Worm (Caenorhabditis elegans) whole organism, late embryonic: ENCODE results near the gene scl-21.

ENCODE experiments used
- T23F11.4 ChIP-seq: fragments of 200-800 bp; sonication (Bioruptor generic); optimal IDR thresholded peaks from 2 replicates; lab custom pipeline; 2018; ENCODE audit warnings: mild to moderate bottlenecking, missing genetic modification characterization, missing compliant biosample characterization
- Y22D7AL.16 ChIP-seq: sonication (generic microtip); optimal IDR thresholded peaks from 2 replicates; lab custom pipeline; 2016; ENCODE audit warnings: missing genetic modification characterization, missing compliant biosample characterization
- ceh-31 ChIP-seq: sonication (generic microtip); optimal IDR thresholded peaks from 2 replicates; lab custom pipeline; 2016; ENCODE audit warnings: missing genetic modification characterization, missing compliant biosample characterization
- hlh-15 ChIP-seq: sonication (generic microtip); optimal IDR thresholded peaks from 2 replicates; lab custom pipeline; 2016; ENCODE audit warnings: missing genetic modification characterization, missing compliant biosample characterization
- madf-2 ChIP-seq: sonication (generic microtip); optimal IDR thresholded peaks from 2 replicates; lab custom pipeline; 2017; ENCODE audit warnings: missing genetic modification characterization, missing compliant biosample characterization
- nhr-11 ChIP-seq: fragments of 150-350 bp; optimal IDR thresholded peaks from 2 replicates; lab custom pipeline; 2014; ENCODE audit warnings: missing biosample characterization, missing genetic modification characterization
- npax-4 ChIP-seq: sonication (generic microtip); optimal IDR thresholded peaks from 2 replicates; lab custom pipeline; 2016; ENCODE audit warnings: missing genetic modification characterization, missing compliant biosample characterization
- pag-3 ChIP-seq: sonication (generic microtip); optimal IDR thresholded peaks from 2 replicates; lab custom pipeline; 2016; ENCODE audit warnings: missing compliant biosample characterization, missing genetic modification characterization, borderline replicate concordance
- pat-9 ChIP-seq: fragments of 200-800 bp; sonication (Bioruptor generic); optimal IDR thresholded peaks from 2 replicates; lab custom pipeline; 2018; ENCODE audit warnings: mild to moderate bottlenecking, missing genetic modification characterization, moderate library complexity, missing compliant biosample characterization
- pha-4 ChIP-seq: fragments of 150-350 bp; optimal IDR thresholded peaks from 2 replicates; lab custom pipeline; 2018; ENCODE audit warnings: missing biosample characterization, missing genetic modification reagents, missing genetic modification characterization
- ref-2 ChIP-seq: sonication (generic microtip); optimal IDR thresholded peaks from 2 replicates; lab custom pipeline; 2016; ENCODE audit warnings: missing genetic modification characterization, missing compliant biosample characterization
- syd-9 ChIP-seq: sonication (generic microtip); optimal IDR thresholded peaks from 2 replicates; lab custom pipeline; 2016; ENCODE audit warnings: mild to moderate bottlenecking, missing genetic modification characterization, moderate library complexity, missing compliant biosample characterization
- tbx-2 ChIP-seq: sonication (generic microtip); optimal IDR thresholded peaks from 2 replicates; lab custom pipeline; 2016; ENCODE audit warnings: missing genetic modification characterization, missing compliant biosample characterization

DNA sequence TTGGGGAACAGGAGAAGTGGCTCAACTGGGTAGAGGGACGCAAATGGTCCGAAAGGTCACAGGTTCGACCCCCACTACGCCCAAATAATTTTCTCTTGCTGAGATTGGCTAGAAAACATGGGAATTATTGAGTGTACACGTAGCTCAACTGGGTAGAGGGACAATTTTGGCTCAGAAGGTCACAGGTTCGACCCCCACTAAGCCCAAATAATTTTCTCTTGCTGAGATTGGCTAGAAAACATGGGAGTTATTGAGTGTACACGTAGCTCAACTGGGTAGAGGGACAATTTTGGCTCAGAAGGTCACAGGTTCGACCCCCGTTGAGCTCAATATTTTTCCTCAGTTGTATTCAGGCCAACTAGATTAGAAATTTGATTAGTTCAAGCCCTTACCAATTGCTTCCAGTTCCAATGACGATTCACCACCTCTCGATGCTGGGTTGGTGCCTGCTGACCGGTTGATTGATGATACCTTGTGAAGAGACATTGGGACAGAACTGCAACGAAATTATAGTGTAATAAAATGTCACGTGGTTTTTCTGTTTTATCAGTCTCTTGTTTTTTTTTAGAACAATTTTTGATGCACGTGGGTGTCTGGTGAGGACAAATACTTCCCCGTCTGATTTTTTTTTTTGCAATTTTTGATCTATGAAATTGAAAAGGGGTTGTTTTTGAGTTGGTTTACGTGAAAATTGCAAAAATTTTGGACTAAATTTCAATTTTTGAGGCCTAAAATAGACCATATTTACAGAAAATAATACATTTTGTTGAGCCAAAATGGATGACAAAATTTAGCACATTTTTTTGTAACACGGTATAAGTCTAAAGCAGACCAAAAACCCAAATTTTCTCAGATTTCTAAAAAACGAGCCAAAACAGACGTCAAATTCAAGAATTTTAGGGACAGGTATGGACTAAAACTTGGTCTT, 26.1 kb upstream of the scl-21 start:
- TF ChIP-seq tbx-2 (tag; lab: Kevin White, UChicago) (no peak), pag-3 (tag; lab: Kevin White, UChicago) (no peak), npax-4 (tag; lab: Kevin White, UChicago) (no peak), T23F11.4 (GFP tag; lab: Kevin White, UChicago) (no peak), madf-2 (tag; lab: Kevin White, UChicago) (no peak), pha-4 (no peak), Y22D7AL.16 (tag; lab: Kevin White, UChicago) (no peak), nhr-11 (tag; lab: Kevin White, UChicago) (no peak), ceh-31 (tag; lab: Kevin White, UChicago) (no peak), pat-9 (no peak), syd-9 (no peak), hlh-15 (no peak), ref-2 (no peak)
